Worm (Caenorhabditis elegans): ENCODE results near the gene C18D11.10.

C18D11.10 gene

ce11 chrIII:11789480-11789879, 18.0 kb upstream of the C18D11.10 start:
- TF ChIP-seq grh-1 (GFP tag; IDR thresholded peaks at IDR 0.05) (no peak), ama-1 (optimal IDR thresholded peaks at IDR 0.05) (no peak), unc-130 (tag; optimal IDR thresholded peaks at IDR 0.05) (no peak), rnt-1 (tag; optimal IDR thresholded peaks at IDR 0.05) (no peak), nhr-77 (tag; optimal IDR thresholded peaks at IDR 0.05) (no peak), mep-1 (tag; optimal IDR thresholded peaks at IDR 0.05) (no peak), C34B4.2 (tag; optimal IDR thresholded peaks at IDR 0.05) (no peak), skn-1 (tag; optimal IDR thresholded peaks at IDR 0.05) (no peak), nhr-47 (tag; optimal IDR thresholded peaks at IDR 0.05) (no peak), tbx-2 (tag; optimal IDR thresholded peaks at IDR 0.05) (no peak), lin-39 (tag; optimal IDR thresholded peaks at IDR 0.05) (no peak), lin-35 (GFP tag; optimal IDR thresholded peaks at IDR 0.05) (no peak)

DNA sequence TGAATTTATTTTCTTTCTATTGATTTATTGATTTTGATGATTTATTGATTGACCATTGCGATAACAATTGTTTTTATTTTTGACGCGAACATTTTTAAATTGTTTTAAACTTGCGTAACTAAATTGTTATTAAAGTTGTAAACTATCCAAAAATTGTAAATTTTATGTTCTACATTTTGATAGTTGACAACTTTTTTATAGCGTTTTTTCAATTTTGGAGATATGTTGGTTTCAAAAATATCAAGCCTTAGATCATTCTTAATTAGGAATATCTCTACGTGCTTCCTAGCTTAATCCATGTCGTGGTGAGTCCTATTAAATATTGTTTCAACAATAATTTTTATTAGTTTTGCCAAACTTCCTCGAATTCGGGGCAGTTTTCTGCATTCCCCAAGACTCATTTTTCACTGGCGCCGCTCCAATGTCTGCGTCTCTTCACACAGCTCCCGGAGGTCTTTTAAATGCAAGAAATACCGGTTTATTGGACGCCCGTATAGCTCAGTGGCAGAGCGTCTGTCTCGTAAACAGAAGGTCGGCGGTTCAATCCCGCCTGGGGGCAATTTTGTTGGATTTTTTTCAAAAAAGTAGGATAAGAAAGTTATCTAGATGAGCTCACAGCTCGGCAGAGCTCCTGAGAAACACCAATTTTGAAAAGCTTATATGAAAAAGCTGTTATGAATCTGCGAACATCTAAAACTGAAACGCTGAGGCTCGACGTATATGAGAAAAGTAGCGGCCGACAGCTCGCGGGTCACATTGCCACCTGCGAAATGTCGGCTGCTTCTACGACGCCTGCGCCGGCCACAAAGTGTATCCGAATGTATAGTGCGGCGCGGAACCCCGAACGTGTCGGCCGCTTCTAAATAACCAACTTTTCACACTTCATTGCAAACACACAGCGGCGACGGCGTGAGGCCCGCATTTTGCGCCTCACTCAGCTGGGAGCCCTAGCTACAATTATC, 14.9 kb upstream of the C18D11.10 start, which contains the start of gene C24H11.2:
Gene C24H11.2 (minus strand): TSS at position 51 of the 962 bp plus-strand sequence.
- peak; percentile 17 for TF ChIP-seq aly-2 (tag; optimal IDR thresholded peaks at IDR 0.05)
- peak; percentile 70 for TF ChIP-seq nhr-47 (tag; optimal IDR thresholded peaks at IDR 0.05)
- TF ChIP-seq elt-3 (tag; optimal IDR thresholded peaks at IDR 0.05), result peak in 1 of 6 experiments; percentile 29
- TF ChIP-seq nhr-19 (GFP tag; conservative IDR thresholded peaks at IDR 0.05), result peak; percentile 63
- TF ChIP-seq unc-98 (GFP tag; IDR thresholded peaks at IDR 0.05), result peak; percentile 57; the same call in 1 of the 2 replicates
- peak; percentile 54 for TF ChIP-seq fkh-8 (tag; optimal IDR thresholded peaks at IDR 0.05)
- TF ChIP-seq nhr-90 (tag; optimal IDR thresholded peaks at IDR 0.05; ENCODE audit: poor library complexity), result peak; percentile 57
- peak; percentile 46 to 64 for TF ChIP-seq efl-1 (optimal IDR thresholded peaks at IDR 0.05)
- TF ChIP-seq efl-1 (GFP tag; optimal IDR thresholded peaks at IDR 0.05 in 1 of 2), result peak; percentile 55 to 96
- TF ChIP-seq nhr-85 (tag), result peak; percentile 74
- peak; percentile 74 for TF ChIP-seq mep-1 (tag; optimal IDR thresholded peaks at IDR 0.05)
- peak; percentile 53 for TF ChIP-seq nhr-20 (tag; optimal IDR thresholded peaks at IDR 0.05)
- peak; percentile 56 for TF ChIP-seq lin-14 (GFP tag; optimal IDR thresholded peaks at IDR 0.05)
- TF ChIP-seq skn-1 (tag; optimal IDR thresholded peaks at IDR 0.05), result peak; percentile 40
- peak; percentile 62 for TF ChIP-seq irx-1 (tag; optimal IDR thresholded peaks at IDR 0.05)
- TF ChIP-seq ceh-88 (GFP tag; IDR thresholded peaks at IDR 0.05), result 0 out of 2 replicates have a peak, but pooled peaks have one; percentile 11
- TF ChIP-seq nhr-71 (tag; optimal IDR thresholded peaks at IDR 0.05), result peak; percentile 72
- TF ChIP-seq fkh-10 (GFP tag; optimal IDR thresholded peaks at IDR 0.05), result peak; percentile 0
- TF ChIP-seq jun-1 (tag; optimal IDR thresholded peaks at IDR 0.05), result peak; percentile 39
- peak; percentile 63 for TF ChIP-seq dsc-1 (tag; optimal IDR thresholded peaks at IDR 0.05)
- TF ChIP-seq snu-23 (GFP tag; optimal IDR thresholded peaks at IDR 0.05), result peak; percentile 73
- peak; percentile 41 to 47 (median 47) for TF ChIP-seq ceh-82 (tag; optimal IDR thresholded peaks at IDR 0.05)
- TF ChIP-seq lir-3 (tag; optimal IDR thresholded peaks at IDR 0.05; ENCODE audit: poor library complexity), result peak; percentile 39
- peak in 1 of 2 experiments; percentile 48 for TF ChIP-seq mdl-1 (tag; optimal IDR thresholded peaks at IDR 0.05)
- TF ChIP-seq rnt-1 (tag; optimal IDR thresholded peaks at IDR 0.05), result peak; percentile 82
- TF ChIP-seq nhr-76 (tag; optimal IDR thresholded peaks at IDR 0.05), result peak; percentile 11
- peak; percentile 46 to 72 for TF ChIP-seq lin-35 (GFP tag; optimal IDR thresholded peaks at IDR 0.05)
- TF ChIP-seq ceh-8 (GFP tag; optimal IDR thresholded peaks at IDR 0.05), result peak; percentile 14
- TF ChIP-seq F16B12.6 (tag; optimal IDR thresholded peaks at IDR 0.05), result peak; percentile 53
- peak; percentile 17 for TF ChIP-seq lin-39 (tag; optimal IDR thresholded peaks at IDR 0.05)
- TF ChIP-seq snpc-4 (tag; optimal IDR thresholded peaks at IDR 0.05), result peak; percentile 94
- TF ChIP-seq fos-1 (tag; optimal IDR thresholded peaks at IDR 0.05), result peak; percentile 62
- peak; percentile 52 to 76 for TF ChIP-seq lsy-2 (tag; optimal IDR thresholded peaks at IDR 0.05)
- TF ChIP-seq isw-1 (GFP tag; IDR thresholded peaks at IDR 0.05), result 0 out of 2 replicates have a peak, but pooled peaks have one; percentile 4
- TF ChIP-seq swsn-7 (tag; optimal IDR thresholded peaks at IDR 0.05), result peak; percentile 60
- TF ChIP-seq tbx-2 (tag; optimal IDR thresholded peaks at IDR 0.05), result peak; percentile 58
- peak; percentile 50 to 56 (median 55) for TF ChIP-seq dpl-1 (GFP tag; optimal IDR thresholded peaks at IDR 0.05)
- peak; percentile 56 for TF ChIP-seq C16A3.4 (tag; optimal IDR thresholded peaks at IDR 0.05)
- TF ChIP-seq xbp-1 (tag; optimal IDR thresholded peaks at IDR 0.05), result peak; percentile 62
